Worm (Caenorhabditis elegans): ENCODE results near the gene F01G10.9.

DNA sequence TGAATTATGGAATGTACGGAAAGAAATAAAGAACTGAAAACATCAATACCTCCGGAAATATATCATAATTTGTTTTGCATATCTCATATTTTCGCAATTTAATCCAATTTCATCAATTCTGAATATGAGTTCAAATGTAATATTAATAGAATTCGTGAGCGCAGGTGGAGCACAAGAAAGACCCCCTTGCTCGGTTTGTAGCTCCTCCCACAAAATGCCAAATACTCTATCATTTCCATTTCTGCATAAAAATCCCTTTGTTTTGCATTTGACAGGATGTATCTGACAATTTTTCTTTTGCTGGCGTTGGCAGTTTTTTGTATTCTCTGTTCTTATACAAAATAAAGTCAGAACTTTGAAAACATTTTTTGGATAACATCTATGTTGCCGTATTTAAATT is 15.6 kb upstream of the F01G10.9 start:
- no peak for TF ChIP-seq pha-4 (tag; optimal IDR thresholded peaks at IDR 0.05)
- no peak for TF ChIP-seq nhr-43 (tag; optimal IDR thresholded peaks at IDR 0.05; ENCODE audit: poor library complexity, severe bottlenecking)
- no peak for TF ChIP-seq mdl-1 (tag; optimal IDR thresholded peaks at IDR 0.05)
- TF ChIP-seq daf-12 (tag; optimal IDR thresholded peaks at IDR 0.05), result no peak
- no peak for TF ChIP-seq nhr-237 (tag; optimal IDR thresholded peaks at IDR 0.05)
- TF ChIP-seq nhr-28 (tag; optimal IDR thresholded peaks at IDR 0.05), result no peak
- TF ChIP-seq nhr-12 (tag; optimal IDR thresholded peaks at IDR 0.05), result no peak
- no peak for TF ChIP-seq nfya-1 (tag; optimal IDR thresholded peaks at IDR 0.05; ENCODE audit: insufficient read depth)
- no peak for TF ChIP-seq nhr-76 (tag; optimal IDR thresholded peaks at IDR 0.05)
- no peak for TF ChIP-seq tbx-2 (tag; optimal IDR thresholded peaks at IDR 0.05)
- TF ChIP-seq fkh-10 (GFP tag; optimal IDR thresholded peaks at IDR 0.05), result no peak
